Fruit fly (Drosophila melanogaster) whole organism, embryonic: ENCODE measurements around the gene Nnp-1.

Experiments
- B-H2 ChIP-seq: fragments of 200-800 bp; sonication (Bioruptor generic); optimal IDR thresholded peaks from 2 replicates; lab custom pipeline; 2018; ENCODE audit warnings: missing biosample characterization, mild to moderate bottlenecking, missing genetic modification characterization
- Bdp1 ChIP-seq: fragments of 200-800 bp; sonication (Bioruptor generic); optimal IDR thresholded peaks from 3 replicates; lab custom pipeline; 2016; ENCODE audit warnings: missing biosample characterization, missing genetic modification characterization
- CG10366 ChIP-seq: fragments of 200-800 bp; sonication (Bioruptor generic); IDR thresholded peaks from 2 replicates; pipeline ENCODE4 v1.3.6; 2022; ENCODE audit warnings: missing biosample characterization, missing genetic modification characterization
- CG11504 ChIP-seq: fragments of 200-800 bp; sonication (Bioruptor generic); optimal IDR thresholded peaks from 3 replicates; lab custom pipeline; 2019; ENCODE audit warnings: missing biosample characterization, mild to moderate bottlenecking, missing genetic modification characterization, moderate library complexity
- CG1233 ChIP-seq: fragments of 200-800 bp; sonication (Bioruptor generic); optimal IDR thresholded peaks from 4 replicates; lab custom pipeline; 2018; ENCODE audit warnings: missing biosample characterization, mild to moderate bottlenecking, missing genetic modification characterization
- CG12744 ChIP-seq: fragments of 200-800 bp; sonication (Bioruptor generic); optimal IDR thresholded peaks from 2 replicates; lab custom pipeline; 2016; ENCODE audit warnings: missing biosample characterization, missing genetic modification characterization
- CG12769 ChIP-seq: fragments of 200-800 bp; sonication (Bioruptor generic); optimal IDR thresholded peaks from 2 replicates; lab custom pipeline; 2019; ENCODE audit warnings: missing biosample characterization, mild to moderate bottlenecking, missing genetic modification characterization, moderate library complexity
- CG12942 ChIP-seq: fragments of 200-800 bp; sonication (Bioruptor generic); optimal IDR thresholded peaks from 3 replicates; lab custom pipeline; 2016; ENCODE audit warnings: missing biosample characterization, missing genetic modification characterization
- CG13894 ChIP-seq: fragments of 200-800 bp; sonication (Bioruptor generic); optimal IDR thresholded peaks from 3 replicates; lab custom pipeline; 2018; ENCODE audit warnings: missing biosample characterization, mild to moderate bottlenecking, missing genetic modification characterization, moderate library complexity
- CG14014 ChIP-seq: fragments of 200-800 bp; sonication (Bioruptor generic); IDR thresholded peaks from 2 replicates; pipeline ENCODE4 v1.3.6; 2022; ENCODE audit warnings: missing biosample characterization, missing genetic modification characterization
- CG14860 ChIP-seq: fragments of 200-800 bp; sonication (Bioruptor generic); IDR thresholded peaks from 3 replicates; pipeline ENCODE4 v1.3.6; 2022; ENCODE audit warnings: missing biosample characterization, missing genetic modification characterization; ENCODE audit not compliant: partially characterized antibody
- CG15514 ChIP-seq: fragments of 200-800 bp; sonication (Bioruptor generic); optimal IDR thresholded peaks from 3 replicates; lab custom pipeline; 2017; ENCODE audit warnings: missing biosample characterization, missing genetic modification characterization, mild to moderate bottlenecking, moderate library complexity, missing genetic modification reagents
- CG1603 ChIP-seq: fragments of 200-800 bp; sonication (Bioruptor generic); optimal IDR thresholded peaks from 2 replicates; lab custom pipeline; 2019; ENCODE audit warnings: missing biosample characterization, mild to moderate bottlenecking, missing genetic modification characterization, moderate library complexity
- CG1647 ChIP-seq: fragments of 200-800 bp; sonication (Bioruptor generic); optimal IDR thresholded peaks from 3 replicates; lab custom pipeline; 2016; ENCODE audit warnings: missing biosample characterization, missing genetic modification characterization
- CG17612 ChIP-seq: fragments of 200-800 bp; sonication (Bioruptor generic); IDR thresholded peaks from 2 replicates; pipeline ENCODE4 v1.3.6; 2022; ENCODE audit warnings: missing biosample characterization, missing genetic modification characterization
- CG18619 ChIP-seq: fragments of 200-800 bp; sonication (Bioruptor generic); optimal IDR thresholded peaks from 3 replicates; lab custom pipeline; 2017; ENCODE audit warnings: missing biosample characterization, mild to moderate bottlenecking, missing genetic modification characterization
- CG2678 ChIP-seq: fragments of 200-800 bp; sonication (Bioruptor generic); optimal IDR thresholded peaks from 3 replicates; lab custom pipeline; 2019; ENCODE audit warnings: missing biosample characterization, mild to moderate bottlenecking, missing genetic modification characterization, moderate library complexity
- CG3065 ChIP-seq: fragments of 200-800 bp; sonication (Bioruptor generic); optimal IDR thresholded peaks from 2 replicates; lab custom pipeline; 2016; ENCODE audit warnings: missing biosample characterization, missing genetic modification characterization
- CG6175 ChIP-seq: fragments of 200-800 bp; sonication (Bioruptor generic); IDR thresholded peaks from 3 replicates; pipeline ENCODE4 v1.3.6; 2022; ENCODE audit warnings: missing biosample characterization, missing genetic modification characterization
- CG6254 ChIP-seq: fragments of 200-800 bp; sonication (Bioruptor generic); optimal IDR thresholded peaks from 3 replicates; lab custom pipeline; 2017; ENCODE audit warnings: mild to moderate bottlenecking, missing biosample characterization, missing genetic modification reagents, missing genetic modification characterization
- CG6854 ChIP-seq: fragments of 200-800 bp; sonication (Bioruptor generic); optimal IDR thresholded peaks from 3 replicates; lab custom pipeline; 2017; ENCODE audit warnings: missing biosample characterization, mild to moderate bottlenecking, missing genetic modification characterization
- CG7271 ChIP-seq: fragments of 200-800 bp; sonication (Bioruptor generic); optimal IDR thresholded peaks from 2 replicates; lab custom pipeline; 2018; ENCODE audit warnings: missing biosample characterization, mild to moderate bottlenecking, missing genetic modification characterization, moderate library complexity
- CG8359 ChIP-seq: fragments of 200-800 bp; sonication (Bioruptor generic); optimal IDR thresholded peaks from 2 replicates; lab custom pipeline; 2017; ENCODE audit warnings: missing biosample characterization, mild to moderate bottlenecking, missing genetic modification characterization, borderline replicate concordance
- CG8388 ChIP-seq: fragments of 200-800 bp; sonication (Bioruptor generic); optimal IDR thresholded peaks from 2 replicates; lab custom pipeline; 2019; ENCODE audit warnings: missing biosample characterization, mild to moderate bottlenecking, missing genetic modification characterization, moderate library complexity
- CG9609 ChIP-seq: fragments of 200-800 bp; sonication (Bioruptor generic); optimal IDR thresholded peaks from 3 replicates; lab custom pipeline; 2016; ENCODE audit warnings: missing biosample characterization, missing genetic modification characterization
- Dll ChIP-seq: fragments of 200-800 bp; sonication (Bioruptor generic); IDR thresholded peaks from 4 replicates; pipeline ENCODE4 v1.3.6; 2022; ENCODE audit warnings: missing biosample characterization, missing genetic modification characterization; ENCODE audit not compliant: partially characterized antibody
- H15 ChIP-seq: fragments of 200-800 bp; sonication (Bioruptor generic); IDR thresholded peaks from 3 replicates; pipeline ENCODE4 v1.3.6; 2022; ENCODE audit warnings: missing biosample characterization, missing genetic modification characterization
- Ravus ChIP-seq: fragments of 200-800 bp; sonication (Bioruptor generic); IDR thresholded peaks from 2 replicates; pipeline ENCODE4 v1.3.6; 2022; ENCODE audit warnings: missing biosample characterization, missing genetic modification characterization
- Vsx1 ChIP-seq: fragments of 200-800 bp; sonication (Bioruptor generic); optimal IDR thresholded peaks from 2 replicates; lab custom pipeline; 2017; ENCODE audit warnings: missing biosample characterization, mild to moderate bottlenecking, missing genetic modification characterization, missing genetic modification reagents
- abd-A ChIP-seq: fragments of 200-800 bp; sonication (Bioruptor generic); optimal IDR thresholded peaks from 3 replicates; lab custom pipeline; 2019; ENCODE audit warnings: missing biosample characterization, mild to moderate bottlenecking, missing genetic modification characterization, moderate library complexity
- btn ChIP-seq: fragments of 200-800 bp; sonication (Bioruptor generic); optimal IDR thresholded peaks from 2 replicates; lab custom pipeline; 2016; ENCODE audit warnings: missing biosample characterization, missing genetic modification characterization
- cg ChIP-seq: fragments of 200-800 bp; sonication (Bioruptor generic); optimal IDR thresholded peaks from 3 replicates; lab custom pipeline; 2019; ENCODE audit warnings: missing biosample characterization, mild to moderate bottlenecking, missing genetic modification characterization, moderate library complexity
- da ChIP-seq: fragments of 200-800 bp; sonication (Bioruptor generic); optimal IDR thresholded peaks from 2 replicates; lab custom pipeline; 2016; ENCODE audit warnings: missing biosample characterization, missing genetic modification characterization
- dm ChIP-seq: fragments of 200-800 bp; sonication (Bioruptor generic); optimal IDR thresholded peaks from 3 replicates; lab custom pipeline; 2016; ENCODE audit warnings: missing biosample characterization, missing genetic modification characterization
- dysf ChIP-seq: fragments of 200-800 bp; sonication (Bioruptor generic); IDR thresholded peaks from 3 replicates; pipeline ENCODE4 v1.3.6; 2022; ENCODE audit warnings: missing biosample characterization, missing genetic modification characterization
- ewg ChIP-seq: fragments of 200-800 bp; sonication (Bioruptor generic); optimal IDR thresholded peaks from 3 replicates; lab custom pipeline; 2017; ENCODE audit warnings: mild to moderate bottlenecking, missing biosample characterization, missing genetic modification reagents, missing genetic modification characterization
- eyg ChIP-seq: fragments of 200-800 bp; sonication (Bioruptor generic); optimal IDR thresholded peaks from 3 replicates; lab custom pipeline; 2016; ENCODE audit warnings: missing biosample characterization, missing genetic modification characterization
- gsb ChIP-seq: fragments of 200-800 bp; sonication (Bioruptor generic); IDR thresholded peaks from 2 replicates; pipeline ENCODE4 v1.3.6; 2022; ENCODE audit warnings: missing biosample characterization, missing genetic modification characterization
- hbn ChIP-seq: fragments of 200-800 bp; sonication (Bioruptor generic); IDR thresholded peaks from 2 replicates; pipeline ENCODE4 v1.3.6; 2022; ENCODE audit warnings: missing biosample characterization, missing genetic modification characterization; ENCODE audit not compliant: partially characterized antibody
- nmo ChIP-seq: fragments of 200-800 bp; sonication (Bioruptor generic); optimal IDR thresholded peaks from 2 replicates; lab custom pipeline; 2018; ENCODE audit warnings: missing biosample characterization, mild to moderate bottlenecking, missing genetic modification characterization, moderate library complexity
- pita ChIP-seq: fragments of 200-800 bp; sonication (Bioruptor generic); optimal IDR thresholded peaks from 2 replicates; lab custom pipeline; 2017; ENCODE audit warnings: missing biosample characterization, mild to moderate bottlenecking, missing genetic modification characterization
- ranshi ChIP-seq: fragments of 200-800 bp; sonication (Bioruptor generic); IDR thresholded peaks from 2 replicates; pipeline ENCODE4 v1.3.6; 2022; ENCODE audit warnings: missing biosample characterization, missing genetic modification characterization
- salm ChIP-seq: fragments of 200-800 bp; sonication (Bioruptor generic); optimal IDR thresholded peaks from 2 replicates; lab custom pipeline; 2018; ENCODE audit warnings: missing biosample characterization, mild to moderate bottlenecking, missing genetic modification characterization
- scrt ChIP-seq: fragments of 200-800 bp; sonication (Bioruptor generic); optimal IDR thresholded peaks from 2 replicates; lab custom pipeline; 2018; ENCODE audit warnings: missing biosample characterization, mild to moderate bottlenecking, missing genetic modification characterization, moderate library complexity
- slbo ChIP-seq: fragments of 200-800 bp; sonication (Bioruptor generic); IDR thresholded peaks from 2 replicates; pipeline ENCODE4 v1.3.6; 2022; ENCODE audit warnings: missing biosample characterization, missing genetic modification characterization
- sob ChIP-seq: fragments of 200-800 bp; sonication (Bioruptor generic); IDR thresholded peaks from 2 replicates; pipeline ENCODE4 v1.3.6; 2022; ENCODE audit warnings: missing biosample characterization, missing genetic modification characterization
- usp ChIP-seq: fragments of >200 bp; optimal IDR thresholded peaks from 2 replicates; lab custom pipeline; 2017; ENCODE audit warnings: missing biosample characterization, missing genetic modification characterization
- wdn ChIP-seq: fragments of 200-800 bp; sonication (Bioruptor generic); IDR thresholded peaks from 2 replicates; pipeline ENCODE4 v1.3.6; 2022; ENCODE audit warnings: missing biosample characterization, missing genetic modification characterization

Nnp-1 gene

DNA sequence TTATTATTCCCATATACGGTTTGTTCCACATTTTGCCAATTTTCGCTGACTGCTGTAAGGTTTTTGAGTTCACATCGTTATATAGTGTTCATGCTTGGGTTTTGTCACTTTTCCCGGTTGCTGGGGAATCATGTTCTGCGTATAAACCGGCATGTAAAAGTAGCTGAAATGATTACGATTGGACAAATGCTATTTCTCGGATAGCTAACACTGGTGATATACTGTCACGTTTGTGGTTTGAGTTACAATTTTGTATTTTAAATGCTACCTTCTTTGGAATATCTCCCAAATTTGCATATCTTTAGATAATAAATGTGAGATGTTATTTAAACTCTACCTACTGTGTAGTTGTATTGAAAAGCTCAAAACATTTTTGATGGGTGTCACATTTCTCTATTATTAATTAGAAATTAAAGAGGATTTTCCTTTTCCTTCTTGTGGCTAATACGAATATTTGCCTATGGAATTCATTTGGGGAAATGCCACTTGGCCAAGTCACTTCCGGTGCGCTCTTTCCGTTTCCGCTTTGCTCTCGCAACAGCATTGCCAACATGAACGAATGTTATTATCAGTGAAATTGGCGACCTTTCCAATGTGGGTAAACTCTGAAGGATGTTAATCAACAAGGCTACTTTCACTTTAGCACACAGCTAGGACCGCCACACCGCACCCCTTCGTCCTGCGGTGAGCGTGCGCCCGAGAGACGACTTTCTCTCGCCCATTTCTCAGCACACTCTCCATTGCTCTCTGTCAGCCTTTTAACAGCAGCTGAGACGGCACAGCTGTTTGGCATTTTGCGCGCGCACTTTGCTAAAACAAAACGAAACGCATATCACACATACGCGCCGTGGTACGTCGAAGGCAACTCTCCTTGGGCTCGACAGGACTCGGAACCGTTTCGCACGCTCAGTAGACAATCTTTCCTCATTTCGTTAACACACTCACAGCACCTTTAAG, 48.8 kb upstream of the Nnp-1 start, which contains the start of the genes CG16956, CG42784 and CG43850 (continued):
- TF ChIP-seq eyg (GFP tag; lab: Kevin White, UChicago) (no peak), CG11504 (tag; lab: Kevin White, UChicago) (peak; percentile 57), CG8388 (peak; percentile 13), B-H2 (GFP tag; lab: Kevin White, UChicago) (peak; percentile 85), dm (GFP tag; lab: Kevin White, UChicago) (no peak), nmo (no peak), CG14014 (GFP tag; lab: Robert Waterston, UW) (no peak), CG7271 (tag; lab: Kevin White, UChicago) (peak; percentile 2), CG12744 (no peak), CG3065 (GFP tag; lab: Kevin White, UChicago) (no peak), abd-A (no peak), CG2678 (tag; lab: Kevin White, UChicago) (no peak), CG6175 (GFP tag; lab: Robert Waterston, UW) (no peak), CG1233 (GFP tag; lab: Kevin White, UChicago) (peak; percentile 69), CG8359 (GFP tag; lab: Kevin White, UChicago) (no peak), CG6254 (GFP tag; lab: Kevin White, UChicago) (no peak), dysf (GFP tag; lab: Robert Waterston, UW) (peak; percentile 37; the same call in 2 of the 3 replicates), scrt (GFP tag; lab: Kevin White, UChicago) (peak; percentile 78), CG13894 (peak; percentile 74), ranshi (GFP tag; lab: Robert Waterston, UW) (no peak), Bdp1 (no peak), ewg (GFP tag; lab: Kevin White, UChicago) (peak; percentile 89), Vsx1 (GFP tag; lab: Kevin White, UChicago) (peak; percentile 65), Dll (GFP tag; lab: Robert Waterston, UW) (no peak), H15 (GFP tag; lab: Robert Waterston, UW) (no peak), CG18619 (peak; percentile 69), CG17612 (GFP tag; lab: Robert Waterston, UW) (no peak), CG1603 (tag; lab: Kevin White, UChicago) (peak; percentile 50), CG15514 (peak; percentile 87), CG12769 (tag; lab: Kevin White, UChicago) (no peak), CG9609 (GFP tag; lab: Kevin White, UChicago) (no peak), CG1647 (no peak), gsb (GFP tag; lab: Robert Waterston, UW) (no peak), salm (tag; lab: Kevin White, UChicago) (no peak), CG6854 (peak; percentile 84), pita (GFP tag; lab: Kevin White, UChicago) (no peak), CG12942 (GFP tag; lab: Kevin White, UChicago) (no peak), CG10366 (GFP tag; lab: Robert Waterston, UW) (no peak), da (no peak), usp (no peak), wdn (GFP tag; lab: Robert Waterston, UW) (no peak), sob (GFP tag; lab: Robert Waterston, UW) (0 out of 2 replicates have a peak, but pooled peaks have one; percentile 45), CG14860 (no peak), slbo (no peak), hbn (GFP tag; lab: Robert Waterston, UW) (no peak), btn (GFP tag; lab: Kevin White, UChicago) (no peak), Ravus (GFP tag; lab: Robert Waterston, UW) (no peak), cg (GFP tag; lab: Kevin White, UChicago) (no peak)
